Worm (Caenorhabditis elegans): ENCODE data around the gene nspg-3.

The nspg-3 gene

DNA sequence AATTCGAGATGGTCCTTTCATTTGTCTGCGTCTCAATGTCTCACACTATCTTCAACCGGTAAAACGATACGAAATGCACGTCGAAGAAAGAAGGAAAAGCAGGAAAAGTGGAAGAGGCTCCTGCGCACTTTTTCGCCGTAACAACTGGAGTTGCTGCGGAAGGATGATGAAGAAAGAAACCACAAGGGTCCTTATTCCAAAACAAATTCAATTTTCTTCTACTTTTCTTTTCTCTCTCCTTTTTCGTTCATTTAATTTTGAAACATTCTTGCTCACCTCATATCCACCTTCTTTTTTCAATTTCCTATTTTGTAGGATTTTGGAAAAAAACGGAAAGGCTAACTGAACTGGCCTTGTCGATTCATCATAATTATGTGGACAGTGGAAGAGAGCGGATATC lies 29.0 kb downstream of the nspg-3 start (continued):
- no peak for TF ChIP-seq F13H6.1 (tag; optimal IDR thresholded peaks at IDR 0.05)
- TF ChIP-seq unc-3 (GFP tag; conservative IDR thresholded peaks at IDR 0.05): no peak
- TF ChIP-seq unc-3 (tag; optimal IDR thresholded peaks at IDR 0.05): no peak

DNA sequence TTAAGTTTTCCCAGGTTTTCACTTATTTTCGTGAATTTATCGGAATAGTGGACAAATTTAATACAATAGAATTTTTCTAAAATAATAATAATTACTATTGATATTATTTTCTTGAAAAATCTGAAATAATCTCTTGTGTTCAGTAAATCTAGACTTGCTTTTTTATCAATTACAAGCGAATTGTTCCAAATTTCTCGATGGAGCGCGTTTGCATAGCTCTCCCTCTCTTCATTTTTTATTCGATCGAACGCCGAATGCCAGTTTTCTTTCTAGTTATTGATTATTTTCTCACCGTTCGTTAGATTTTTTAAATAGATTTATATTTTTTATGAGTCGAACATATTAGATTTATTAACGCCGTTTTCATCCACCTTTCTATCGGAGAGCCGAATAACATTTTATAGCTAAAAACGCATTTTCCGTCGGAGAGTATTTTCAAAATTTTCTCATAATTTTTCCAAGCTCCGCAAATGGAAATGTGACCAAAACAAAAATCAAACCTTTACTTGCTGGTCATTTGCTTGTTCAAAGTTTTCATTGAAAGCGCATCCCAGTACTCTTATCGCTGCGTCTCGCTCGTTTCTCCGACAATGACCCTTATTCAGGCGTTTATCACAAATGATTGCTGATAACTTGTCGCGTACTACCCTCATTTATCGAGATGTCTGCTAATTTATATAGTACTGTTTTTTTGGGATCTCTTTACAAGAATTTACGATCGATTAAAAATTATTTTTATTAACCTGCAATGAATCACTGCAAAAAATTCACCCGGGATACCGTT lies 31.3 kb downstream of the nspg-3 start:
- TF ChIP-seq tbx-2 (tag; optimal IDR thresholded peaks at IDR 0.05) (no peak), elt-2 (tag; optimal IDR thresholded peaks at IDR 0.05) (peak; percentile 83)

DNA sequence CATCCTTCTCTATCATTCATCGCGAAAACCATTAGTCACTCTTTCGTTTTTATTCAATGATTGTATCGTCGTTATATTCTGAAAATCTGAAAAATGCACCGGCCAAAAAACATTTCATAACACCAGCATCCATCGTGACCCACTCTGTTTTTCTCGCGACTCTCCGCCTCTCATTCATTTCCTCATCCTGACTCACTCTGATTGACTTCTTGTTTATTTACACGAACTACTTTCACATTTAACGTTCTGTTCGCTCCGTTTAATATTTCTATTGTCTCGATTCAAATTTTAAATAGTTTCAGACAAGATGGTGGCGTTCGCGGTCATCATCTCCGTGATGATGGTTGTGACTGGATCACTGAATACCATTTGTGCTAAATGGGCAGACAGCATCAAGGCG lies 31.9 kb downstream of the nspg-3 start, which contains the start of gene C29H12.2:
C29H12.2 (plus strand) TSS at position 297 of the 400 bp plus-strand sequence.
- no peak for TF ChIP-seq syd-9 (tag; optimal IDR thresholded peaks at IDR 0.05)
- no peak for TF ChIP-seq ceh-6 (GFP tag; optimal IDR thresholded peaks at IDR 0.05)
- TF ChIP-seq Y22D7AL.16 (tag; optimal IDR thresholded peaks at IDR 0.05): no peak
- TF ChIP-seq ceh-14 (tag; optimal IDR thresholded peaks at IDR 0.05): no peak
- TF ChIP-seq ceh-45 (GFP tag; IDR thresholded peaks at IDR 0.05): no peak
- TF ChIP-seq ahr-1 (tag; optimal IDR thresholded peaks at IDR 0.05): no peak
- TF ChIP-seq pha-4 (tag; optimal IDR thresholded peaks at IDR 0.05): no peak
- no peak for TF ChIP-seq sdc-2 (tag; optimal IDR thresholded peaks at IDR 0.05)
- TF ChIP-seq lim-6 (tag; optimal IDR thresholded peaks at IDR 0.05): no peak
- TF ChIP-seq hlh-13 (GFP tag; optimal IDR thresholded peaks at IDR 0.05): no peak
- no peak for TF ChIP-seq fkh-10 (GFP tag; optimal IDR thresholded peaks at IDR 0.05)
- no peak for TF ChIP-seq ceh-31 (tag; optimal IDR thresholded peaks at IDR 0.05)
- TF ChIP-seq ceh-30 (tag; optimal IDR thresholded peaks at IDR 0.05): no peak
- TF ChIP-seq hlh-15 (tag; optimal IDR thresholded peaks at IDR 0.05): no peak
- no peak for TF ChIP-seq ceh-2 (tag; optimal IDR thresholded peaks at IDR 0.05)
- no peak for TF ChIP-seq pag-3 (tag; optimal IDR thresholded peaks at IDR 0.05; ENCODE audit: borderline replicate concordance)
- TF ChIP-seq hlh-8 (tag; optimal IDR thresholded peaks at IDR 0.05): no peak

DNA sequence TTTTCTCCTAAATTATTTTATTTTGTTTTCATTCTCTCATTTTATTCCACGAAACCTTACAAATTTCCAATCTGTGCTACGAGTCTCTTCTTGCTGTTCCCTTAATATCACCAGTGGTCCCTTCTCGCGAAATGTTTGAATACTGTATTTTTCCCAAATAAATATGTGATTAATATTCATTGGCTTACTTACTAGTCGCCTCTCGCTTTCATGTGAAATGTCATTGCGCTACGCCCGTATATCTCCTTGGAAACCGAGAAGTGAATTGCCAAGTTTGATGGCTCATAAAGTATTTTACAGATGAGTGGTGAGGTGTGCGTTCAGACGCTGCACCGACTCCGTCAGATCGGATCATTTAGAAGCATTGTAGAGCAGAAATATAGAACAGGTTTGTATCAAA lies 33.7 kb downstream of the nspg-3 start, which contains the start of gene rars-2:
rars-2 (plus strand) TSS at position 301 of the 400 bp plus-strand sequence.
- TF ChIP-seq T23F11.4 (GFP tag; optimal IDR thresholded peaks at IDR 0.05) (no peak), lim-6 (tag; optimal IDR thresholded peaks at IDR 0.05) (no peak), pag-3 (tag; optimal IDR thresholded peaks at IDR 0.05; ENCODE audit: borderline replicate concordance) (no peak), elt-2 (tag; optimal IDR thresholded peaks at IDR 0.05) (no peak), syd-9 (tag; optimal IDR thresholded peaks at IDR 0.05) (no peak), ceh-24 (tag; optimal IDR thresholded peaks at IDR 0.05) (no peak), ceh-48 (tag; optimal IDR thresholded peaks at IDR 0.05) (no peak), rnt-1 (tag; optimal IDR thresholded peaks at IDR 0.05) (no peak), unc-55 (GFP tag; optimal IDR thresholded peaks at IDR 0.05) (no peak)

ce11 chrII:6132595-6132994 lies 41.0 kb downstream of the nspg-3 start, which contains the start of gene abts-3:
TSS of gene abts-3 (plus strand) at chrII:6132895.
- TF ChIP-seq nhr-232 (tag; optimal IDR thresholded peaks at IDR 0.05): no peak
- TF ChIP-seq ref-2 (tag; optimal IDR thresholded peaks at IDR 0.05): no peak
- no peak for TF ChIP-seq hlh-30 (tag; optimal IDR thresholded peaks at IDR 0.05; ENCODE audit: insufficient read depth)
- no peak for TF ChIP-seq ceh-34 (tag; optimal IDR thresholded peaks at IDR 0.05)
- TF ChIP-seq hlh-15 (tag; optimal IDR thresholded peaks at IDR 0.05): no peak
- TF ChIP-seq dmd-4 (tag; optimal IDR thresholded peaks at IDR 0.05; ENCODE audit: borderline replicate concordance): no peak
- no peak for TF ChIP-seq dve-1 (tag; optimal IDR thresholded peaks at IDR 0.05)
- TF ChIP-seq ceh-19 (GFP tag; optimal IDR thresholded peaks at IDR 0.05): no peak
- no peak for TF ChIP-seq ceh-24 (tag; optimal IDR thresholded peaks at IDR 0.05)
- no peak for TF ChIP-seq tbx-2 (tag; optimal IDR thresholded peaks at IDR 0.05)
- no peak for TF ChIP-seq pros-1 (tag; optimal IDR thresholded peaks at IDR 0.05)
- no peak for TF ChIP-seq ceh-22 (tag; optimal IDR thresholded peaks at IDR 0.05)
- no peak for TF ChIP-seq ceh-45 (GFP tag; IDR thresholded peaks at IDR 0.05)
- no peak for TF ChIP-seq pat-9 (tag; optimal IDR thresholded peaks at IDR 0.05)
- no peak for TF ChIP-seq hlh-6 (tag; optimal IDR thresholded peaks at IDR 0.05)
- no peak for TF ChIP-seq lim-6 (tag; optimal IDR thresholded peaks at IDR 0.05)

All from whole organism, late embryonic.